Worm (Caenorhabditis elegans) whole organism, L2 larva: Measurements from ENCODE around the gene fbxa-134.

Source experiments
- elt-3 ChIP-seq: sonication (generic microtip); optimal IDR thresholded peaks from 2 replicates; lab custom pipeline; 2017; ENCODE audit warnings: missing biosample characterization, missing genetic modification characterization
- fos-1 ChIP-seq: fragments of 150-350 bp; optimal IDR thresholded peaks from 2 replicates; lab custom pipeline; 2014; ENCODE audit warnings: missing biosample characterization, missing genetic modification characterization
- lsy-2 ChIP-seq, 2 experiments: fragments of 150-350 bp in 1 of 2; sonication (generic microtip) in 1 of 2; optimal IDR thresholded peaks; 2 replicates each; lab custom pipeline; 2014 to 2017; ENCODE audit warnings: missing biosample characterization in 2 of 2, missing genetic modification characterization in 2 of 2
- mdl-1 ChIP-seq, 2 experiments: fragments of 150-350 bp in 1 of 2; sonication (generic microtip) in 1 of 2; optimal IDR thresholded peaks; 2 replicates each; lab custom pipeline; 2017; ENCODE audit warnings: missing biosample characterization in 2 of 2, missing genetic modification characterization in 2 of 2
- nhr-25 ChIP-seq: fragments of 150-350 bp; sonication (generic microtip); optimal IDR thresholded peaks from 3 replicates; lab custom pipeline; 2014; ENCODE audit warnings: missing biosample characterization, missing genetic modification characterization
- skn-1 ChIP-seq: sonication (generic microtip); optimal IDR thresholded peaks from 2 replicates; lab custom pipeline; 2017; ENCODE audit warnings: missing biosample characterization, missing genetic modification characterization

- TF ChIP-seq mdl-1 (tag; optimal IDR thresholded peaks at IDR 0.05; lab: Kevin White, UChicago) (no peak), fos-1 (no peak), lsy-2 (tag; optimal IDR thresholded peaks at IDR 0.05; lab: Kevin White, UChicago) (no peak), elt-3 (tag; lab: Kevin White, UChicago) (no peak), nhr-25 (no peak), skn-1 (tag; lab: Kevin White, UChicago) (no peak)
Measured at ce11 chrV:17395374-17395773, 42.7 kb upstream of the fbxa-134 start, which contains the start of gene srh-120.
